Worm (Caenorhabditis elegans) whole organism, L4/young adult: ENCODE data around the gene tag-335.

Source experiments
- W03F9.2 ChIP-seq: fragments of 150-350 bp; optimal IDR thresholded peaks from 2 replicates; lab custom pipeline; 2014; ENCODE audit warnings: missing biosample characterization, missing genetic modification characterization
- dao-5 ChIP-seq: sonication (generic microtip); optimal IDR thresholded peaks from 2 replicates; lab custom pipeline; 2016; ENCODE audit warnings: missing genotype, missing genetic modification characterization, moderate library complexity, missing compliant biosample characterization
- him-1 ChIP-seq: sonication (generic microtip); optimal IDR thresholded peaks from 2 replicates; lab custom pipeline; 2016; ENCODE audit warnings: missing genotype, missing genetic modification reagents, missing genetic modification characterization, missing compliant biosample characterization

ce11 chrIV:12238851-12239250, 39.5 kb downstream of the tag-335 start, which contains the start of gene sre-19:
- TF ChIP-seq him-1 (tag; lab: Kevin White, UChicago) (no peak), W03F9.2 (tag; lab: Kevin White, UChicago) (no peak), dao-5 (tag; lab: Kevin White, UChicago) (no peak)
